Worm (Caenorhabditis elegans) whole organism, late embryonic: ENCODE results near the gene F18E9.4.

Experiments used
- ets-4 ChIP-seq: sonication (generic microtip); optimal IDR thresholded peaks from 2 replicates; lab custom pipeline; 2016; ENCODE audit warnings: missing genetic modification characterization, missing compliant biosample characterization
- gmeb-2 ChIP-seq: sonication (generic microtip); optimal IDR thresholded peaks from 2 replicates; lab custom pipeline; 2016; ENCODE audit warnings: missing genetic modification characterization, inconsistent platforms, missing compliant biosample characterization
- pqm-1 ChIP-seq: sonication (generic microtip); optimal IDR thresholded peaks from 2 replicates; lab custom pipeline; 2016; ENCODE audit warnings: missing genetic modification characterization, missing compliant biosample characterization
- unc-55 ChIP-seq: sonication (generic microtip); optimal IDR thresholded peaks from 2 replicates; lab custom pipeline; 2017; ENCODE audit warnings: missing biosample characterization, missing genetic modification reagents, missing genetic modification characterization

- TF ChIP-seq ets-4, result no peak
- no peak for TF ChIP-seq unc-55 (GFP tag; lab: Kevin White, UChicago)
- no peak for TF ChIP-seq gmeb-2 (tag; lab: Kevin White, UChicago)
- no peak for TF ChIP-seq pqm-1
These were observed 2.5 kb downstream of the F18E9.4 start for ce11 chrX:8582767-8583360.
